Fruit fly (Drosophila melanogaster) whole organism, embryonic: ENCODE results near the gene Cdc6.

Experiments
- ATbp ChIP-seq: fragments of 200-800 bp; sonication (Bioruptor generic); optimal IDR thresholded peaks from 2 replicates; lab custom pipeline; 2017; ENCODE audit warnings: missing biosample characterization, mild to moderate bottlenecking, missing genetic modification characterization, missing genetic modification reagents
- Asciz ChIP-seq: fragments of 200-800 bp; sonication (Bioruptor generic); optimal IDR thresholded peaks from 2 replicates; lab custom pipeline; 2017; ENCODE audit warnings: missing biosample characterization, mild to moderate bottlenecking, missing genetic modification characterization, missing genetic modification reagents
- B-H2 ChIP-seq: fragments of 200-800 bp; sonication (Bioruptor generic); optimal IDR thresholded peaks from 2 replicates; lab custom pipeline; 2018; ENCODE audit warnings: missing biosample characterization, mild to moderate bottlenecking, missing genetic modification characterization
- CG10959 ChIP-seq: fragments of 200-800 bp; sonication (Bioruptor generic); IDR thresholded peaks from 2 replicates; pipeline ENCODE4 v1.3.6; 2022; ENCODE audit warnings: missing biosample characterization, missing genetic modification characterization
- CG12071 ChIP-seq: fragments of 200-800 bp; sonication (Bioruptor generic); optimal IDR thresholded peaks from 3 replicates; lab custom pipeline; 2018; ENCODE audit warnings: missing biosample characterization, mild to moderate bottlenecking, missing genetic modification characterization
- CG1233 ChIP-seq: fragments of 200-800 bp; sonication (Bioruptor generic); optimal IDR thresholded peaks from 4 replicates; lab custom pipeline; 2018; ENCODE audit warnings: missing biosample characterization, mild to moderate bottlenecking, missing genetic modification characterization
- CG13296 ChIP-seq: fragments of 200-800 bp; sonication (Bioruptor generic); optimal IDR thresholded peaks from 3 replicates; lab custom pipeline; 2018; ENCODE audit warnings: missing biosample characterization, mild to moderate bottlenecking, missing genetic modification characterization
- CG14965 ChIP-seq: fragments of 200-800 bp; sonication (Bioruptor generic); optimal IDR thresholded peaks from 2 replicates; lab custom pipeline; 2016; ENCODE audit warnings: missing biosample characterization, missing genetic modification characterization, borderline replicate concordance
- CG16813 ChIP-seq: fragments of 200-800 bp; sonication (Bioruptor generic); IDR thresholded peaks from 3 replicates; pipeline ENCODE4 v1.3.6; 2022; ENCODE audit warnings: missing biosample characterization, missing genetic modification characterization; ENCODE audit not compliant: partially characterized antibody
- CG17359 ChIP-seq: fragments of 200-800 bp; sonication (Bioruptor generic); optimal IDR thresholded peaks from 3 replicates; lab custom pipeline; 2018; ENCODE audit warnings: missing biosample characterization, mild to moderate bottlenecking, missing genetic modification characterization, moderate library complexity
- CG17612 ChIP-seq: fragments of 200-800 bp; sonication (Bioruptor generic); IDR thresholded peaks from 2 replicates; pipeline ENCODE4 v1.3.6; 2022; ENCODE audit warnings: missing biosample characterization, missing genetic modification characterization
- CG17912 ChIP-seq: fragments of 200-800 bp; sonication (Bioruptor generic); optimal IDR thresholded peaks from 2 replicates; lab custom pipeline; 2018; ENCODE audit warnings: missing biosample characterization, mild to moderate bottlenecking, missing genetic modification characterization
- CG18011 ChIP-seq: fragments of 200-800 bp; sonication (Bioruptor generic); optimal IDR thresholded peaks from 2 replicates; lab custom pipeline; 2017; ENCODE audit warnings: missing biosample characterization, missing genetic modification characterization, mild to moderate bottlenecking, moderate library complexity, missing genotype
- CG18764 ChIP-seq: fragments of 200-800 bp; sonication (Bioruptor generic); optimal IDR thresholded peaks from 3 replicates; lab custom pipeline; 2016; ENCODE audit warnings: missing biosample characterization, missing genetic modification characterization
- CG31224 ChIP-seq: fragments of 200-800 bp; sonication (Bioruptor generic); IDR thresholded peaks from 2 replicates; pipeline ENCODE4 v1.3.6; 2022; ENCODE audit warnings: missing biosample characterization, missing genetic modification characterization
- CG32772 ChIP-seq: fragments of 200-800 bp; sonication (Bioruptor generic); IDR thresholded peaks from 2 replicates; pipeline ENCODE4 v1.3.6; 2022; ENCODE audit warnings: missing biosample characterization, missing genetic modification characterization
- CG43689 ChIP-seq: fragments of 200-800 bp; sonication (Bioruptor generic); IDR thresholded peaks from 2 replicates; pipeline ENCODE4 v1.3.6; 2022; ENCODE audit warnings: missing biosample characterization, missing genetic modification characterization
- CG6175 ChIP-seq: fragments of 200-800 bp; sonication (Bioruptor generic); IDR thresholded peaks from 3 replicates; pipeline ENCODE4 v1.3.6; 2022; ENCODE audit warnings: missing biosample characterization, missing genetic modification characterization
- CG7372 ChIP-seq: fragments of 200-800 bp; sonication (Bioruptor generic); IDR thresholded peaks from 2 replicates; pipeline ENCODE4 v1.3.6; 2022; ENCODE audit warnings: missing biosample characterization, missing genetic modification characterization
- CG7556 ChIP-seq: fragments of 200-800 bp; sonication (Bioruptor generic); optimal IDR thresholded peaks from 2 replicates; lab custom pipeline; 2017; ENCODE audit warnings: missing biosample characterization, mild to moderate bottlenecking, missing genetic modification characterization
- CG9727 ChIP-seq: fragments of 200-800 bp; sonication (Bioruptor generic); optimal IDR thresholded peaks from 3 replicates; lab custom pipeline; 2017; ENCODE audit warnings: missing biosample characterization, mild to moderate bottlenecking, missing genetic modification characterization
- CrebB ChIP-seq: fragments of 200-800 bp; sonication (Bioruptor generic); optimal IDR thresholded peaks from 3 replicates; lab custom pipeline; 2018; ENCODE audit warnings: missing biosample characterization, mild to moderate bottlenecking, missing genetic modification characterization
- Dll ChIP-seq: fragments of 200-800 bp; sonication (Bioruptor generic); IDR thresholded peaks from 4 replicates; pipeline ENCODE4 v1.3.6; 2022; ENCODE audit warnings: missing biosample characterization, missing genetic modification characterization; ENCODE audit not compliant: partially characterized antibody
- Ets97D ChIP-seq: fragments of 200-800 bp; sonication (Bioruptor generic); optimal IDR thresholded peaks from 3 replicates; lab custom pipeline; 2016; ENCODE audit warnings: missing biosample characterization, missing genetic modification characterization
- Hr78 ChIP-seq, 2 experiments: fragments of 200-800 bp in 1 of 2; fragments of >200 bp in 1 of 2; sonication (Bioruptor generic) in 1 of 2; optimal IDR thresholded peaks; 2 replicates each; lab custom pipeline; 2017 to 2019; ENCODE audit warnings: missing biosample characterization in 2 of 2, missing genetic modification characterization in 2 of 2, mild to moderate bottlenecking in 1 of 2, moderate library complexity in 1 of 2
- Meics ChIP-seq: fragments of 200-800 bp; sonication (Bioruptor generic); optimal IDR thresholded peaks from 2 replicates; lab custom pipeline; 2017; ENCODE audit warnings: missing biosample characterization, mild to moderate bottlenecking, missing genetic modification characterization
- NK7.1 ChIP-seq: fragments of 200-800 bp; sonication (Bioruptor generic); optimal IDR thresholded peaks from 3 replicates; lab custom pipeline; 2016; ENCODE audit warnings: missing biosample characterization, missing genetic modification characterization
- Nf-YA ChIP-seq: fragments of 200-800 bp; sonication (Bioruptor generic); IDR thresholded peaks from 2 replicates; pipeline ENCODE4 v1.3.6; 2022; ENCODE audit warnings: missing biosample characterization, missing genetic modification characterization
- PHDP ChIP-seq: fragments of 200-800 bp; sonication (Bioruptor generic); optimal IDR thresholded peaks from 3 replicates; lab custom pipeline; 2018; ENCODE audit warnings: missing biosample characterization, mild to moderate bottlenecking, missing genetic modification characterization, moderate library complexity
- Stat92E ChIP-seq, 3 experiments: fragments of >200 bp in 2 of 3; fragments of 200-800 bp in 1 of 3; sonication (Bioruptor generic) in 1 of 3; optimal IDR thresholded peaks; 2 replicates each; lab custom pipeline; 2017 to 2019; ENCODE audit warnings: missing biosample characterization in 3 of 3, missing genetic modification characterization in 3 of 3, mild to moderate bottlenecking in 1 of 3, moderate library complexity in 1 of 3
- TFAM ChIP-seq: fragments of 200-800 bp; sonication (Bioruptor generic); optimal IDR thresholded peaks from 2 replicates; lab custom pipeline; 2017; ENCODE audit warnings: missing biosample characterization, missing genetic modification characterization, inconsistent platforms
- YL-1 ChIP-seq: fragments of 200-800 bp; sonication (Bioruptor generic); optimal IDR thresholded peaks from 3 replicates; lab custom pipeline; 2017; ENCODE audit warnings: missing biosample characterization, mild to moderate bottlenecking, missing genetic modification characterization
- ap ChIP-seq: fragments of 200-800 bp; sonication (Bioruptor generic); IDR thresholded peaks from 2 replicates; pipeline ENCODE4 v1.3.6; 2022; ENCODE audit warnings: missing biosample characterization, missing genetic modification characterization
- chn ChIP-seq: fragments of 200-800 bp; sonication (Bioruptor generic); optimal IDR thresholded peaks from 2 replicates; lab custom pipeline; 2016; ENCODE audit warnings: missing biosample characterization, missing genetic modification characterization
- crol ChIP-seq: fragments of 200-800 bp; sonication (Bioruptor generic); IDR thresholded peaks from 2 replicates; pipeline ENCODE4 v1.3.6; 2022; ENCODE audit warnings: missing biosample characterization, missing genetic modification characterization
- lov ChIP-seq, 2 experiments: fragments of 200-800 bp in 1 of 2; fragments of >200 bp in 1 of 2; sonication (Bioruptor generic) in 1 of 2; IDR thresholded peaks in 1 of 2; optimal IDR thresholded peaks in 1 of 2; 2 replicates in 1 of 2; 3 replicates in 1 of 2; pipeline versions ENCODE4 v1.3.6 to Lab custom; 2017 to 2022; ENCODE audit warnings: missing biosample characterization in 1 of 2, missing genetic modification characterization in 1 of 2
- mam ChIP-seq: fragments of 200-800 bp; sonication (Bioruptor generic); optimal IDR thresholded peaks from 3 replicates; lab custom pipeline; 2016; ENCODE audit warnings: missing biosample characterization, missing genetic modification characterization
- oc ChIP-seq: fragments of 200-800 bp; sonication (Bioruptor generic); optimal IDR thresholded peaks from 2 replicates; lab custom pipeline; 2018; ENCODE audit warnings: missing biosample characterization, mild to moderate bottlenecking, missing genetic modification characterization, moderate library complexity
- pita ChIP-seq: fragments of 200-800 bp; sonication (Bioruptor generic); optimal IDR thresholded peaks from 2 replicates; lab custom pipeline; 2017; ENCODE audit warnings: missing biosample characterization, mild to moderate bottlenecking, missing genetic modification characterization
- psq ChIP-seq: fragments of 200-800 bp; sonication (Bioruptor generic); optimal IDR thresholded peaks from 2 replicates; lab custom pipeline; 2017; ENCODE audit warnings: missing biosample characterization, missing genetic modification characterization
- pzg ChIP-seq: fragments of 200-800 bp; sonication (Bioruptor generic); optimal IDR thresholded peaks from 3 replicates; lab custom pipeline; 2018; ENCODE audit warnings: missing biosample characterization, mild to moderate bottlenecking, missing genetic modification characterization, moderate library complexity
- scrt ChIP-seq: fragments of 200-800 bp; sonication (Bioruptor generic); optimal IDR thresholded peaks from 2 replicates; lab custom pipeline; 2018; ENCODE audit warnings: missing biosample characterization, mild to moderate bottlenecking, missing genetic modification characterization, moderate library complexity
- sna ChIP-seq: fragments of 200-800 bp; sonication (Bioruptor generic); IDR thresholded peaks from 2 replicates; pipeline ENCODE4 v1.3.6; 2022; ENCODE audit warnings: missing biosample characterization, missing genetic modification characterization; ENCODE audit not compliant: partially characterized antibody
- tap ChIP-seq: fragments of 200-800 bp; optimal IDR thresholded peaks from 3 replicates; lab custom pipeline; 2019; ENCODE audit warnings: missing biosample characterization, mild to moderate bottlenecking, missing genetic modification characterization, moderate library complexity
- tll ChIP-seq, 2 experiments: fragments of 200-800 bp in 1 of 2; fragments of >200 bp in 1 of 2; sonication (Bioruptor generic) in 1 of 2; optimal IDR thresholded peaks; 2 replicates each; lab custom pipeline; 2017 to 2019; ENCODE audit warnings: missing biosample characterization in 2 of 2, missing genetic modification characterization in 2 of 2, mild to moderate bottlenecking in 1 of 2, moderate library complexity in 1 of 2
- toy ChIP-seq: fragments of 200-800 bp; sonication (Bioruptor generic); IDR thresholded peaks from 2 replicates; pipeline ENCODE4 v1.3.6; 2022; ENCODE audit warnings: missing biosample characterization, missing genetic modification characterization
- twi ChIP-seq: fragments of 200-800 bp; optimal IDR thresholded peaks from 2 replicates; lab custom pipeline; 2019; ENCODE audit warnings: missing biosample characterization, mild to moderate bottlenecking, missing genetic modification characterization, moderate library complexity

The Cdc6 gene

dm6 chr3L:8672199-8673059, 38.6 kb upstream of the Cdc6 start (continued):
- TF ChIP-seq ap (GFP tag; lab: Robert Waterston, UW) (no peak), CG14965 (GFP tag; lab: Kevin White, UChicago) (no peak), twi (no peak), pita (GFP tag; lab: Kevin White, UChicago) (no peak), tap (tag; lab: Kevin White, UChicago) (no peak), Meics (peak; percentile 70), chn (GFP tag; lab: Kevin White, UChicago) (no peak), Hr78 (GFP tag; optimal IDR thresholded peaks at IDR 0.05; lab: Kevin White, UChicago) (no peak), YL-1 (GFP tag; lab: Kevin White, UChicago) (no peak), CG7556 (GFP tag; lab: Kevin White, UChicago) (peak; percentile 28), crol (GFP tag; lab: Robert Waterston, UW) (peak; percentile 95), NK7.1 (no peak), Asciz (GFP tag; lab: Kevin White, UChicago) (no peak), ATbp (GFP tag; lab: Kevin White, UChicago) (no peak), CG17612 (GFP tag; lab: Robert Waterston, UW) (0 out of 2 replicates have a peak, but pooled peaks have one; percentile 35), CG12071 (GFP tag; lab: Kevin White, UChicago) (no peak), B-H2 (GFP tag; lab: Kevin White, UChicago) (no peak), CG13296 (GFP tag; lab: Kevin White, UChicago) (peak; percentile 12), Ets97D (no peak), lov (optimal IDR thresholded peaks at IDR 0.05; lab: Kevin White, UChicago) (no peak), lov (GFP tag; IDR thresholded peaks at IDR 0.05; lab: Robert Waterston, UW) (no peak), Nf-YA (no peak), tll (GFP tag; optimal IDR thresholded peaks at IDR 0.05; lab: Kevin White, UChicago) (no peak), CG43689 (GFP tag; lab: Robert Waterston, UW) (no peak), pzg (GFP tag; lab: Kevin White, UChicago) (no peak), Dll (GFP tag; lab: Robert Waterston, UW) (no peak), CG16813 (no peak), psq (no peak), CG10959 (GFP tag; lab: Robert Waterston, UW) (no peak), sna (GFP tag; lab: Robert Waterston, UW) (no peak), CG31224 (GFP tag; lab: Robert Waterston, UW) (peak; percentile 56), CG18764 (GFP tag; lab: Kevin White, UChicago) (no peak), CG9727 (GFP tag; lab: Kevin White, UChicago) (peak; percentile 45), CG17912 (no peak), PHDP (peak; percentile 66), TFAM (GFP tag; lab: Kevin White, UChicago) (no peak), Stat92E (GFP tag; optimal IDR thresholded peaks at IDR 0.05; lab: Kevin White, UChicago) (no peak), CG7372 (GFP tag; lab: Robert Waterston, UW) (no peak), CG17359 (tag; lab: Kevin White, UChicago) (peak; percentile 20), CG18011 (GFP tag; lab: Kevin White, UChicago) (no peak), CG32772 (GFP tag; lab: Robert Waterston, UW) (no peak), CG6175 (GFP tag; lab: Robert Waterston, UW) (peak; percentile 81; the same call in 2 of the 3 replicates), toy (no peak), scrt (GFP tag; lab: Kevin White, UChicago) (peak; percentile 9), CrebB (tag; lab: Kevin White, UChicago) (peak; percentile 28), CG1233 (GFP tag; lab: Kevin White, UChicago) (no peak), mam (no peak), oc (tag; lab: Kevin White, UChicago) (no peak)
